Fruit fly (Drosophila melanogaster) whole organism: Measurements from ENCODE around the gene CG9992.

Source experiments
- CG8478 ChIP-seq: fragments of >200 bp; optimal IDR thresholded peaks from 2 replicates; lab custom pipeline; 2018; ENCODE audit warnings: inconsistent platforms
- Dll ChIP-seq: fragments of >200 bp; optimal IDR thresholded peaks from 2 replicates; lab custom pipeline; 2017
- EcR ChIP-seq, 2 experiments: fragments of >200 bp; optimal IDR thresholded peaks; 2 replicates each; lab custom pipeline; 2017; ENCODE audit warnings: missing biosample characterization in 2 of 2, missing genetic modification characterization in 2 of 2, missing genetic modification reagents in 2 of 2
- pan ChIP-seq: fragments of >200 bp; optimal IDR thresholded peaks from 2 replicates; lab custom pipeline; 2017
- psq ChIP-seq: fragments of >200 bp; optimal IDR thresholded peaks from 2 replicates; lab custom pipeline; 2017
- usp ChIP-seq: fragments of >200 bp; optimal IDR thresholded peaks from 2 replicates; lab custom pipeline; 2017; ENCODE audit warnings: missing biosample characterization, missing genetic modification characterization, mixed read lengths

The CG9992 gene

DNA sequence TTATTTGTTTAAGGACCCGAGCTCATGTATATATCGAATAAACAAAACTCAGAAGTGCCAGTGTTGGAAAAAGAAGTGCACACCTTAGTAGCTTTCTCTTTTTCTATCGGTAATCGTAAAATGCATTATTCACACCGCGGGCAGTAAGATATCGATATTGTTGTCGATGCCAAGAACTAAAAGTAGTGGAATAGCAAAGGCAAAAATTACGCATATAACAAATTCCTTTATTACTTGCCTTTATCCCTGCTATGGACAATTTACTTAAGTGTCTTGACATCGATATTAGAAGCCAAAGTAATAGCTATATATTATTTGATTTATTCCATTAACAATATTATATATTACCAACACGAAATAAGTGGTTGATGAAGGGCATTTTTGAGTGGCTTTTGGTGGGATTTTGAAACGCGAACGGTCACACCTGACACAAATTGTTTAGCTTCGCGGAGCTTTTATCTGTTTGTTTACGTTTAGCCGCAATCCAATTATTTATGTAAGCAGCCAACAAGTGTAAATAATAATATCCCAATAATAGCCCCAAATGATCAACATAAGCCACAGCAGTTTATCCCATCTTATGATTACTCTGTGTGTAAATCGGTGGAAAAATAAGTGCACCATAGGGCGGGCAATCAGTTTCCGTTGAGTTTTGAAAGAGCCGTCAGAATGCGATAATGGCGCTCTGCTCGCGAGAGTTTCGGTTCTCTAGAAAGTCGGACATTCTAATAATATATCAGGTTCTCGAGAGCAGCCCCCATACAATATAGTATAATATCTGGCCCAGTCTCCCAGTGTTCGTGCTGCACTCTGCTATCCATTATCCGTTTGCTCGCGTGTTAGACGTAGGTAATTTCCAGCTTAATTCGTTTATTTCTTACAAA is at the start of gene CG9992, which contains the start of gene CG4239:
Gene CG9992 (minus strand): TSS at position 66 of the 884 bp plus-strand sequence.
Gene CG4239 (plus strand): TSS at position 436 of the 884 bp plus-strand sequence.
- TF ChIP-seq usp = no peak
- TF ChIP-seq CG8478 (lab: Kevin White, UChicago) = no peak
- no peak for TF ChIP-seq psq
- no peak for TF ChIP-seq EcR (GFP tag; optimal IDR thresholded peaks at IDR 0.05; lab: Kevin White, UChicago)
- no peak for TF ChIP-seq Dll
- no peak for TF ChIP-seq pan

DNA sequence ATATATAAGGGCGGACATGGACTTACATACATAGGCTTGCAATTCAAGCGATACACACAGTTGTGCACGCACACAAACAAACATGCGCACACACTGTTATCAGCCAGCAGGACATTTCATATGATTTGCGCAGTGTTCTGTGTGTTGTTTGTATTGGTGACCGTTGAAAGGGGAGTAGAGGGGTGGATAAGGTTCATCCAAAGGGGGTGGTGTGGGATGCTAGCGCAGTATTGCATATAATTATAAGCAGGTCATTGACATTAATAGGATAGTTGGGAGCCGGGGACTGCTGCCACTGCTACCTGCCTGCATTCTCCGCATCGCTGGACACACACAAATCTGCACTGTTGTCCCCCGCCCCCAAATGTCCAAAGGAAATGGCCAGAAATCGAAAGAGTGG is 43.8 kb upstream of the CG9992 start:
- TF ChIP-seq psq (no peak), CG8478 (lab: Kevin White, UChicago) (no peak), pan (no peak)

DNA sequence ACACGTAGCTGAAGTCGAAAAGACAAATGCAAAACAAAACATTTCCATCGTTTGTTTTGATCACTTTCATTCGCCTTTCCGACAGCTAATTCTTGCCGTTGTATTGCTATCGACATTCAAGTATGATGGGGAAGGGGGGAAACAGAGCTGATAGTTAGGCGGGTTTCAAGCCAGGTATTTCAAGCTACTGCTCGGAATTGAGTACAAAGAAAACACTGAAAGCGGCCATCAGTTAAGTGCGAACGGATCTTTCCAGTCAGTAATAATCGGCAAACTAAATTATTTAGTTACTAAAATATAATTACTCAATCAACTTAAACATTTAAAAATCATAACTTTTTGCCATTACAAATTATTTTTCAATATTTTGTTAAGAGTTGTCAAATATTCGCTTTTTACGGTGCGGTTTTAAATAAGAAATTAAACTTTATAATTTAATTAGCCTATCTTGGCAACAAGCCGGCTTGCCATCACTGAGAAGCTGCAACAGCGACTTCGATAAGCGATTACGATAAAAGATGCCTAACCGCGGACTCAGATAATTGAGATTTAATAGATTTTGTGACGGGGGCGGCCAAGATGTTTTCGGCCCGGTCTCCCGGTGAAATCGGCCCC is 43.2 kb upstream of the CG9992 start:
- TF ChIP-seq psq = no peak
- TF ChIP-seq usp = no peak
- TF ChIP-seq CG8478 (lab: Kevin White, UChicago) = no peak
- no peak for TF ChIP-seq EcR (GFP tag; optimal IDR thresholded peaks at IDR 0.05; lab: Kevin White, UChicago)
- no peak for TF ChIP-seq pan
- TF ChIP-seq Dll = no peak

DNA sequence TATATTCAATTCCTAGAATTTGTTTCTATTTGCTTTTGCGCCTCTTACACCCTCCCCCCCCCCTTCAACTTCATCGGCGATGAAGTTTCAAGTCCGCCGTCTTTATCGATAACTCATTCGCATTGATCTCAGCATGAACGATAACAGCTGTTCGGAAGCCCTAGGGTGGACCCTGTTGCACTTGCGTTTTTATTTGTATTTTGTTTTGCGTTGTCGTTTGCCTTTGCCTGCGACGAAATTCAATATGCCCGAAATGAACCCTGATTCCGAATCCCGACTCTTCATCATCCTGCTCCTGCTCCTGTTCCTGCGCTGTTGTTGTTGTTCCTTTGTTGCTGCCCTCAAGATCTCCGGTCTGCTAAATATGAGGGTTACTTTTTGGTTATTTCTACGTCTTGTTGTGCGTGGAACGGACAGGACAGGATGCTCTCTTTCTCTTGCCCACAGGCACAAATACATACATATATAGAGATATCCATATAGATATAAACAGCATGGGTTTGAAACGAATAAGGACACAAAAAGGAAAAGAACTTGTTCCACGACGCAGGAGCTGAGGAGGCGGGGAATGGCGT is 41.9 kb upstream of the CG9992 start:
- no peak for TF ChIP-seq EcR (GFP tag; optimal IDR thresholded peaks at IDR 0.05; lab: Kevin White, UChicago)
- TF ChIP-seq CG8478 (lab: Kevin White, UChicago) = no peak
- TF ChIP-seq usp = no peak
- no peak for TF ChIP-seq psq
- TF ChIP-seq Dll = no peak
- TF ChIP-seq pan = no peak

DNA sequence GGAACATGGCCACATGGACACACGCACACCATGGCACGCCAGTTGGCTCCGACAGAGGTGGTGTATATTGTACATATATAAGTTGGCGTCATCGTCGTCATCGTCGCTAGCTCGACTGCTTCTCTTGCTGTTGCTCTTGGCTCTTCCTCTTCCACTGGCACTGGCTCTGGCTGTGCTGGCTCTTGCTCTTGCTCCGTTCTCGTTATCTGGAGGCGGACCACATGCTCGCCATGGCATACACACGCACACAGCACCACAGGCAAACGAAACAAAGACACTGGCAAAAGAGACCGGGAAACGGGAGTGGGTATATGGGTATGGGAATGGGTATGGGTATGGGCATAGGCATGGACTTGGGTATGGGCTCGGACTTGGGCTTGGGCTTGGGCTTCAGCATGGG is 40.4 kb upstream of the CG9992 start:
- TF ChIP-seq CG8478 (lab: Kevin White, UChicago) (no peak), Dll (peak; percentile 50)

DNA sequence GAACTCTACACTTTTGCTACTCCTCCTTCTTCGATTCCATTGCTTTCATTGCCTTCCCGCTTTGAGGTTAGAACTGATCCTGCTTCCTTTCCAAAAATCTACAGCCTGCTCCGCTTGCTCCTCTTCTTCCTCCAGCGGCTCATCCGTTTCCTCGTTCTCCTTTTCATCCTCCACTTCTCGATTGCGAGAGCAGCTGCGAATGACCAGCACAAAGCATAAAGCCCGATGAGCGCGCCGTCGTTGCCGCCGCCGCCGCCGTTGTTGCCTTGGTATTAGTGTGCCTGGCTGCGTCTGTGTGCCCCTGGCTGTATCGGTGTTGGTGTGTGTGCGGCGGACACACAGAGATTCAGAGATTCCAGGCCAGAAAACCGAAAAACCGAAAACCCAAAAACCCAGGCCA is 39.6 kb upstream of the CG9992 start:
- TF ChIP-seq usp (no peak), psq (peak; percentile 45)

DNA sequence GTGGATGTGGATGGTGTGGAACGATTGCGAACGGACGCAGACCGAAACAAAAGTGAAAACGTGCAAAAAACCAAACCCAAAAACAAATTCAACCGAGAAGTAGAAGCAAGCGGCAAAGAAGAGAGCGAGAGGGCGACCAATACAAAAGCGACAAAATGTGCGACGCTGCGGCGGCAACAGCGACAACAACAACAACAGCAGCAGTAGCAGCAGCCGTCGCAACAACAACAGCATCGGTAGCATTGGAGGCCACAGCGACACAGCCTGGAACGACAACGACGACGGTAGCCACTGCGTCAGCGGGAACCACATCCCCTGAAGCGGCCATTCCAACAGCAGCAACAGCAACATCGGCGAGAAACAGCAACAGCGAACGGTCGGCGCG is 38.4 kb upstream of the CG9992 start:
- TF ChIP-seq psq = no peak
- no peak for TF ChIP-seq Dll
- no peak for TF ChIP-seq pan
- no peak for TF ChIP-seq usp
- TF ChIP-seq CG8478 (lab: Kevin White, UChicago) = no peak
- no peak for TF ChIP-seq EcR (GFP tag; optimal IDR thresholded peaks at IDR 0.05; lab: Kevin White, UChicago)

DNA sequence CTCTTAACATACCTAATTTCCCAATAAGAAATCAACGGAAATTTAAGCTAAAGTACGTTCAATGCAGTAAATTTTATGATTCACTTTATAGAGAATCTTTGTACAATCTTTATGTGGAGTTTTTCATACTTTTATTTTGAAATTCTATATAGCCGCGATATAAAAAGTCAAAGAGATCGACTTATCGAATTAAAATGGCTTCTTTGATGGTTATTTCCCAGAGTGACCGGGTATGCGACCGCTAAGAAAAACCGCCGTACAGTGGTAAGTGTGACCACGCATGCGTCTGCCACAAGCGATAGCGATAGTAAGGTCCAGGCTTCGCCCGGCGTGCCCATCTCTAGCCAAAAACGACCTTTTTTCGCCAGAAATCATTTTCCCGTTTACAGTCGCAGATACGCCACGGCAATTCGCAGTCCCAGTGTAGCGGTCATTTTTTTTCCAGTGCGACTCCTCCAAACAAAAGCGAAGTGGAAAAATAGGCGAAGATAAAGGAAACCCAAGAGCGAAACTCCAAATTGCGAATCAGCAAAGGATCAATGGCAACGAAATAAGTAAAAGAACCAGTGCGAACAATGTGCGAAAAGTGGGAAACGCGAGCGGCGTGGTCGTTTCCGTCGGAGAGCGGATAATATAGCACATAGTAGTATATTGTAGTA is 37.9 kb upstream of the CG9992 start, which contains the start of gene hang:
Gene hang (plus strand): TSS at position 366 of the 659 bp plus-strand sequence.
- TF ChIP-seq usp = no peak
- no peak for TF ChIP-seq pan
- TF ChIP-seq psq = no peak
- no peak for TF ChIP-seq EcR (GFP tag; optimal IDR thresholded peaks at IDR 0.05; lab: Kevin White, UChicago)
- no peak for TF ChIP-seq CG8478 (lab: Kevin White, UChicago)
- no peak for TF ChIP-seq Dll

DNA sequence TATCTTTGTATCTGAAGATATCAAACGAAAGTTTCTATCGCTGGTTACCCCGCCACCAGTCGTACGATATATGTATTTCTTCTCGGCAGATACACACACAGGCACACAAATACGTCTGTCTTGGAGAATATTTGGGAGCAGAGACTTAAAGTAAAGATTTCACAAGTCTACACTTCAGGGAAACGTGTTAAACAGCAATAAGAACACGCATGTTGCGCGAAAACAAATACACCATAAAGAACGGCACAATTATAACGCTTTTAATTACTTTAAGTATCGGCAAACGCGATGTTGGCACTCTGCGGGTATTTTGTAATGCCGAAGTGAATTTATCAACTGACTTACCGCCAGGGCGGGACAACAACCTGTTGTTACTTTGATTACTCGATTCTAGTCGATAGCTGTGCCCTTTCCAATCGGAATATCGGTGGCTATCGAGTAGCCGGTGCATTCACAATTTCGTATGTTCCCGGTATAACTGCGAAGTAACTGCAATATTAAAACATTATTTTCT is 37.2 kb upstream of the CG9992 start, which contains the start of gene AnxB11:
Gene AnxB11 (minus strand): TSS at position 367 of the 514 bp plus-strand sequence.
- TF ChIP-seq usp (no peak), EcR (GFP tag; optimal IDR thresholded peaks at IDR 0.05; lab: Kevin White, UChicago) (no peak), Dll (no peak), CG8478 (lab: Kevin White, UChicago) (no peak), psq (no peak), pan (no peak)

DNA sequence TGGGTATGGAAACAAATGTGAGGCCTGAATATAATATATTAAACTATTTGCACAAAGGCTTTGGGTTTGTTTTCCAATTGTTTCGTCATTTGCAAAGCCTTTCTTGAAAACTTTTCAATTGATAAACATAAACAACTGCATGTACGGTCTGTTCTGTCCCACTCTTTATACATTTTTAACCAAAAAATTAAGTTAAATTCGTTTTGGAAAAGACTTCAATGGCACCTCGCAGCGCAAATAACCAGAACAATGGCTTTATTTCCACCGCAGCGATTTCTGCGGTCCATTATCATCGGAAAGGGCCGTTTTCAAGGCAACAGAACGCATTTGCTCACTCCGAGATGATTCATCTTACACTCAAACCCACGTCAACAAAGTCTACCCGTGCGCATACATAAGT is 36.2 kb upstream of the CG9992 start:
- TF ChIP-seq pan = no peak
- TF ChIP-seq psq = no peak
- no peak for TF ChIP-seq EcR (GFP tag; optimal IDR thresholded peaks at IDR 0.05; lab: Kevin White, UChicago)
- TF ChIP-seq CG8478 (lab: Kevin White, UChicago) = no peak
- TF ChIP-seq usp = no peak
- no peak for TF ChIP-seq Dll

DNA sequence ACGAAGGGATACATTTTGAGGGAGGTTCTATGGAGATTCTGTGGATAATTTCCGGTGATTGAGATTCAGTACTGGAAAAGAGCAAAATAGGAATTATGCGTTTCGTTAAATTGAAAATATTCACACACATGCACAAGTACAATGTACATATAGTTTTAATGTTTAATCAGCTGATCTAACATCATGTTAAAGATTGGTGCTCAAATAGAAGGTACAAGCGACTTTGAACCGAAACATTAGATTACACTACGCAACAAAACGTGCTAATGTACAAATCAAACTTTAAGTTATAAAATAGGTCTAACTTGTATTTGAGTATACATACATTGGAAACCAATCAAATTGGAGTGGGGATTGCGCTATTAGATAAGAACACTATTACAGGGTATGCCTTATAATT is 35.3 kb upstream of the CG9992 start:
- TF ChIP-seq CG8478 (lab: Kevin White, UChicago) = no peak
- no peak for TF ChIP-seq EcR (GFP tag; optimal IDR thresholded peaks at IDR 0.05; lab: Kevin White, UChicago)
- TF ChIP-seq pan = no peak

DNA sequence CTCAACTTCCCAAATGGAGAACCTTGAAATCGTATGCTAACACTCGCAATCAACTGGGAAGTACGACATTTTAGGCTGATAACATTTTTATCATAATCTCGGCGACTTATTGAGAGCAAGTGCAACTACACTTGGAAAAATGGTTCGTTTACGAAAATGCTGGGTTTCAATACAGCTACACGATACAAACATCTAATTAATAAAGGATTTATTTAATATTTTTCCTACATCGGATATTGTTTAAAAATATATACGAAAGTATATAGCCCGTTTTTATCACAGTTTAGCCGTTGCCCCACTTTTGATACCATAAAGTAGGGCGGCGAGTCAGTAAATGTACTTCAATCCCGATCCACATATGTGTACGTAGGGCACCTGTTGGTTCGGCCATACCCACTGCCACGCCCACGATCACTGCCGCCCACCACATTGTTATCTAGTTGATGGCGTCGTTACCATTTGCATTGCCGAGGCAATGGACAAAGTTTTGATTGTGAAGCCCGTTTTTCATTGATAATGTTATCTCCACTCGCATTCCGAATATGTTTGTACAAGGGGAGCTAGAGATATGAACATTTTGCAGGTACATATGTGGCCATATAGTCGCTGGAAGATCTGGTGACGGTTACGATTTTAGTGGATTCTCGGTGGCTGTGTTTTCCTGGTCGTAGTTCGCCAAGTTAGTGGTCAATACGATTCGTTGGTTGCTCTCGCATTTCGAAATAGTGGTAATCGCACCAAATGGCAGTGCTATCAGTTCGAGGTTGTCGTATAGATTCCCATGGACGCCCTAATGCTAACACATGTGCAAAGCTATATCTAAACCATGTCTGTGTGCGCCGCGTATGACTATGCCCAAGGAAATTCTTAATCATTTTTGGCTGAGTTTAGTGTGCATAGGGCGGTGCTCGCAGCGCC is 30.0 kb upstream of the CG9992 start, which contains the start of gene Traf-like:
Gene Traf-like (plus strand): TSS at position 596 of the 918 bp plus-strand sequence.
- TF ChIP-seq EcR (GFP tag; optimal IDR thresholded peaks at IDR 0.05; lab: Kevin White, UChicago) = no peak
- no peak for TF ChIP-seq Dll
- no peak for TF ChIP-seq pan
- TF ChIP-seq CG8478 (lab: Kevin White, UChicago) = no peak
- TF ChIP-seq psq = no peak
- TF ChIP-seq usp = no peak
